Fruit fly (Drosophila melanogaster) whole organism, pupa: ENCODE measurements around the gene Nadsyn.

ENCODE experiments used
- CG10348 ChIP-seq: fragments of 200-800 bp; sonication (Bioruptor generic); IDR thresholded peaks from 2 replicates; pipeline ENCODE4 v1.3.6; 2022; ENCODE audit warnings: missing biosample characterization, missing genetic modification characterization
- CG12605 ChIP-seq: fragments of 200-800 bp; sonication (Bioruptor generic); IDR thresholded peaks from 2 replicates; pipeline ENCODE4 v1.3.6; 2022; ENCODE audit warnings: missing biosample characterization, missing genetic modification characterization
- CG13204 ChIP-seq: fragments of 200-800 bp; sonication (Bioruptor generic); optimal IDR thresholded peaks from 2 replicates; lab custom pipeline; 2018; ENCODE audit warnings: missing biosample characterization, mild to moderate bottlenecking, missing genetic modification characterization, moderate library complexity
- CG14655 ChIP-seq: fragments of 200-800 bp; sonication (Bioruptor generic); optimal IDR thresholded peaks from 3 replicates; lab custom pipeline; 2017; ENCODE audit warnings: mild to moderate bottlenecking, missing biosample characterization, missing genetic modification reagents, missing genetic modification characterization
- CG15710 ChIP-seq: fragments of 200-800 bp; sonication (Bioruptor generic); optimal IDR thresholded peaks from 2 replicates; lab custom pipeline; 2018; ENCODE audit warnings: missing biosample characterization, mild to moderate bottlenecking, missing genetic modification characterization, moderate library complexity
- CG17806 ChIP-seq: fragments of 200-800 bp; sonication (Bioruptor generic); optimal IDR thresholded peaks from 2 replicates; lab custom pipeline; 2018; ENCODE audit warnings: missing biosample characterization, mild to moderate bottlenecking, missing genetic modification characterization, moderate library complexity
- CG32121 ChIP-seq: fragments of 200-800 bp; sonication (Bioruptor generic); IDR thresholded peaks from 2 replicates; pipeline ENCODE4 v1.3.6; 2022; ENCODE audit warnings: missing biosample characterization, missing genetic modification characterization
- CG34367 ChIP-seq: fragments of 200-800 bp; sonication (Bioruptor generic); optimal IDR thresholded peaks from 2 replicates; lab custom pipeline; 2018; ENCODE audit warnings: missing biosample characterization, mild to moderate bottlenecking, missing genetic modification characterization
- CG4496 ChIP-seq: fragments of 200-800 bp; sonication (Bioruptor generic); IDR thresholded peaks from 3 replicates; pipeline ENCODE4 v1.3.6; 2022; ENCODE audit warnings: missing biosample characterization, missing genetic modification characterization
- CG8159 ChIP-seq: fragments of 200-800 bp; sonication (Bioruptor generic); optimal IDR thresholded peaks from 3 replicates; lab custom pipeline; 2018; ENCODE audit warnings: missing biosample characterization, mild to moderate bottlenecking, missing genetic modification characterization, moderate library complexity
- CG8301 ChIP-seq: fragments of 200-800 bp; sonication (Bioruptor generic); optimal IDR thresholded peaks from 2 replicates; lab custom pipeline; 2018; ENCODE audit warnings: missing biosample characterization, mild to moderate bottlenecking, missing genetic modification characterization
- CG9948 ChIP-seq: fragments of 200-800 bp; sonication (Bioruptor generic); optimal IDR thresholded peaks from 2 replicates; lab custom pipeline; 2018; ENCODE audit warnings: missing biosample characterization, mild to moderate bottlenecking, missing genetic modification characterization, moderate library complexity
- D1 ChIP-seq: fragments of 200-800 bp; sonication (Bioruptor generic); optimal IDR thresholded peaks from 2 replicates; lab custom pipeline; 2018; ENCODE audit warnings: missing biosample characterization, mild to moderate bottlenecking, missing genetic modification characterization, moderate library complexity
- EcR ChIP-seq: fragments of 200-800 bp; sonication (Bioruptor generic); optimal IDR thresholded peaks from 3 replicates; lab custom pipeline; 2019; ENCODE audit warnings: missing biosample characterization, missing genetic modification characterization, mild to moderate bottlenecking, moderate library complexity, missing genetic modification reagents
- Ets98B ChIP-seq: fragments of 200-800 bp; sonication (Bioruptor generic); IDR thresholded peaks from 2 replicates; pipeline ENCODE4 v1.3.6; 2022; ENCODE audit warnings: missing biosample characterization, missing genetic modification characterization
- Pif1A ChIP-seq: fragments of 200-800 bp; sonication (Bioruptor generic); optimal IDR thresholded peaks from 3 replicates; lab custom pipeline; 2016; ENCODE audit warnings: missing biosample characterization, missing genetic modification characterization
- Pif1B ChIP-seq: fragments of 200-800 bp; sonication (Bioruptor generic); optimal IDR thresholded peaks from 3 replicates; lab custom pipeline; 2016; ENCODE audit warnings: missing biosample characterization, missing genetic modification characterization
- Snoo ChIP-seq: fragments of 200-800 bp; sonication (Bioruptor generic); optimal IDR thresholded peaks from 3 replicates; lab custom pipeline; 2017; ENCODE audit warnings: missing biosample characterization, mild to moderate bottlenecking, missing genetic modification characterization, inconsistent platforms
- fd96Ca ChIP-seq: fragments of 200-800 bp; sonication (Bioruptor generic); IDR thresholded peaks from 3 replicates; pipeline ENCODE4 v1.3.6; 2022; ENCODE audit warnings: missing biosample characterization, missing genetic modification characterization
- gl ChIP-seq: fragments of 200-800 bp; sonication (Bioruptor generic); optimal IDR thresholded peaks from 2 replicates; lab custom pipeline; 2018; ENCODE audit warnings: missing biosample characterization, mild to moderate bottlenecking, missing genetic modification characterization
- rn ChIP-seq: fragments of 200-800 bp; sonication (Bioruptor generic); IDR thresholded peaks from 2 replicates; pipeline ENCODE4 v1.3.6; 2022; ENCODE audit warnings: missing biosample characterization, missing genetic modification characterization

Nadsyn gene

DNA sequence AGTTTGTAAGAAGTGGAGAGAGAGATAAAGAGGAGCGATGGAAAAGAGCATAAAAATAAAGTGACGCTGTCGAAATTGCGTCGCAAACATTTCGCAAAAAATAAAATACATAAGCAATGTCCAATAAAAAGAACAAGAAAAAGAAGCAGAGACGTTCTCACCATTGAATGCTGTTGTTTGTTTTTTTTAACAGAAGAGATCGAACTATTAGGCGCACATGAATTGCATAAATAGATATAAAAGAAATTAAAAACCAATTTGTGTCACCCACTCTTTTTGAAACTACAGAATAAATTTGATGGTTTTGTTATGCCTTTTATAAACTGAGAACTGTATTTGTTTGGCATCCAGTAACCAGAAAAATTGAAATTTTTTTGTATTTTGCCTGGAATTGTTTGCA is 35.7 kb upstream of the Nadsyn start:
- no peak for TF ChIP-seq CG13204 (GFP tag; lab: Kevin White, UChicago)
- TF ChIP-seq Snoo (tag; lab: Kevin White, UChicago) = no peak
- TF ChIP-seq fd96Ca (GFP tag; lab: Robert Waterston, UW) = no peak
- no peak for TF ChIP-seq CG32121 (GFP tag; lab: Robert Waterston, UW)
- no peak for TF ChIP-seq CG8159 (tag; lab: Kevin White, UChicago)
- TF ChIP-seq CG9948 (tag; lab: Kevin White, UChicago) = no peak
- TF ChIP-seq CG15710 (tag; lab: Kevin White, UChicago) = no peak
- no peak for TF ChIP-seq CG14655
- no peak for TF ChIP-seq CG8301 (tag; lab: Kevin White, UChicago)

DNA sequence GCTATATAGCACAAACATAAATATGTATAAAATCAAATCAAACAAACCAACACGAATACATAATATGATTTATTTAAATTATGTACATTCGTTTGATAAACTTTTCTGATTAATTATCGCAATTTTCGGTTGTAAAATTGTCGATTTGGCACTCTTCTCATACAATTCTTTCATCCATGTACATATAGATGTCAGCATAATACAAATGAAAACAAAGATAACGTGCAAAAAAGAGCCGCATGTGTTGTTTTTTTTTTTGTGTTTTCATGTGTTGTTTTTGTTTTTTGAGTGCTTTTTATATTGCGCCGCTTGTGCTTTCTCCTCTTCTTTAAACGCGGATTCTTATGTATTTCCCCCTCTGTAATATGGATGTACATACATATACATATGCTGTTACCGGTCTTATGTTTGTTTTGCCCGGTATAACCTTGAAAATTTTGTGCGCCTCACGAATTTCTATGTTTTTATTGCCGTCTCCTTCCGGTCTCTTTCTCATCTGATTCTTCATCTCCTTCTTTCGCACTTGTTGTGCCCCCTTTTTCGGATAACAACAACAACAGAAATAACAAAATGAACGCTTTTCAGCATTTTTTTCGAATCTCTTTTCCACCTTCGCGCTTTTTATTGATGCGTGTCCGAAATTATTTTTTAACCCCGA is 35.1 kb upstream of the Nadsyn start:
- TF ChIP-seq Pif1A (GFP tag; lab: Kevin White, UChicago) = peak; percentile 2
- TF ChIP-seq CG9948 (tag; lab: Kevin White, UChicago) = no peak

DNA sequence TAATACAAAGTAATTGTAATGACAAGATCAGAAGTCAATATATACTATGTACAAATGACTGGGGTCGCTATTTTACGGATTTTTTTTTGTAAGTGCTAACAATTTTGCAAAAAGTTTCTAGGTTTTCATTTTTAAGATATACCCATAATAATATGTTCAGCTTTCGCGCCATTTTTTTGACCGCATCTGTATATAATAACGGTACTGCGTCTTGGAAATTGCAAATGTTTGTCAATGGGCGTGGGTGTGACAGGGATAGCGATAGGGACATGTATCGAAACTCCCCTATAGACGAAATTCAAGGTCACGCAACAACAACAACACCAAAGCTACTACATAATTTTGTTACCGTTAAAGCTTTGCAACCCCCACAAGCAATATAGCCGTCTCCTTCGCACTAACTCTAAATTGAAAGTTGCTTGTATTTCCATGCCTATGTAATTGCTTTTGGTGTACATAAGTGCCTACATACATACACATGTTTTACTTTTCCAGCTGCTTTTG is 34.5 kb upstream of the Nadsyn start:
- TF ChIP-seq CG9948 (tag; lab: Kevin White, UChicago) (no peak), CG32121 (GFP tag; lab: Robert Waterston, UW) (no peak), Pif1A (GFP tag; lab: Kevin White, UChicago) (no peak), CG12605 (no peak), EcR (GFP tag; lab: Kevin White, UChicago) (no peak), CG4496 (no peak), fd96Ca (GFP tag; lab: Robert Waterston, UW) (no peak)

DNA sequence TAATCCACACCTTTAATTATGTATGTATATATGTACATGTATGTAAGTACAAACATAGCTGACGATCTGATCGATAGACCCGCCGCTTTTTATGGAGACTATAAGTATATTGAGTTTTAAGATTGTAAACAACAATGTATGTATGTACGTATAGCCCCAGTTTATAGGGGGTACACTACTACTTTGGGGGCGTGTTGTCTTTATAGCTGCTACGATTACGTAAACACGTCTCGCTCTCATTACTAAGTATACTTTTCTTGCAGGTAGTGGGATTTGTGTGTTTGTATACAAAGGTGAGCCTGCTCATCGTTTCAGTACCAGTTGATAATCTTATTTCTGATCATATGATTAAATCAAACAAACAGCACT is 31.8 kb upstream of the Nadsyn start:
- TF ChIP-seq CG12605 = no peak
- 0 out of 2 replicates have a peak, but pooled peaks have one; percentile 18 for TF ChIP-seq Ets98B
- TF ChIP-seq Pif1A (GFP tag; lab: Kevin White, UChicago) = no peak
- TF ChIP-seq, all 21 proteins: peak for 1

DNA sequence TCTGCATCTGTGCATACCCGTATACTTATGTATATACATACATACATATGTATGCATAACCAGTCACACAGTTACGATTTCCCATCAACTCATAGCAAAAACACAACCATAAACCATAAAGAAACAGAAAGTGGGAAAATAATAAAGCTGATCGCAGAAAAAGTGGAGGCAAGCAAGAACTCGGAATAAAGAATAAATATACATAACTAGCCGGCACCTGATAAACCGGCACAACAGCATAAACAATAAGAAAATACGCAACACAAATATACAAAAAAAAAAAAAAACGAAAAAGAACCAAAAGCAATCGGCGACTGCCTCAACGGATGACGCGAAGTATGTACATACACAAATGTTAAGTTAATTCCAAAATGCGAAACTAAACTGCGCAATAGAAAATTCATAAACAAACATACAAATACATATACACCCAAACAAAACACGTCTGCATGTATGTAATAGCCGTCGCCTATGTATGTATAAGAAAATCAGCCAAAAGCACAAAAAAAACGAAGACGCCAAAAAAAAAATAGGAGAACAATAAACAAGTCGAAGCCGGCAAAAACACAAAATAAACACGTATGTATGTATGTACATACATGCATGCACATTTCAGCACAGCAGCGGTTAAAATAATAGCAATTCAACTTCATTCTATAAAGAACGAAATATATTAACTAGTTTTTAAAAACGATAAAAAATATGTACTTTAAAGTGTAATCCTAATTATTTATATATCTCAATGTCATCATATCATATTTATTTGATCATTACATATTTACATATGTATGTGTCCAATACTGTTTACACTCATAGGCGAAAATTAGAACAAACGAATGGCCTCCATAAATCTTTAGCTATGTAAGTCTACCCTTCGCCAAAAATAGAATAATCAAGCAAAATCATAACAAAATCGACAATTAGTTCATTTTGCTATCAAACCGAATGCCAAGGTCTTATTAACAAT is 31.1 kb upstream of the Nadsyn start:
- TF ChIP-seq EcR (GFP tag; lab: Kevin White, UChicago) (no peak), Ets98B (peak; percentile 52; the same call in 1 of the 2 replicates), CG9948 (tag; lab: Kevin White, UChicago) (no peak), CG12605 (peak; percentile 40; the same call in 1 of the 2 replicates), CG8159 (tag; lab: Kevin White, UChicago) (peak; percentile 29), CG15710 (tag; lab: Kevin White, UChicago) (peak; percentile 34), CG8301 (tag; lab: Kevin White, UChicago) (peak; percentile 51), rn (no peak), D1 (tag; lab: Kevin White, UChicago) (peak; percentile 29), CG4496 (peak; percentile 58), CG13204 (GFP tag; lab: Kevin White, UChicago) (no peak), CG14655 (peak; percentile 54), Pif1A (GFP tag; lab: Kevin White, UChicago) (peak; percentile 36), Snoo (tag; lab: Kevin White, UChicago) (peak; percentile 1), fd96Ca (GFP tag; lab: Robert Waterston, UW) (peak; percentile 68), CG32121 (GFP tag; lab: Robert Waterston, UW) (peak; percentile 44)

DNA sequence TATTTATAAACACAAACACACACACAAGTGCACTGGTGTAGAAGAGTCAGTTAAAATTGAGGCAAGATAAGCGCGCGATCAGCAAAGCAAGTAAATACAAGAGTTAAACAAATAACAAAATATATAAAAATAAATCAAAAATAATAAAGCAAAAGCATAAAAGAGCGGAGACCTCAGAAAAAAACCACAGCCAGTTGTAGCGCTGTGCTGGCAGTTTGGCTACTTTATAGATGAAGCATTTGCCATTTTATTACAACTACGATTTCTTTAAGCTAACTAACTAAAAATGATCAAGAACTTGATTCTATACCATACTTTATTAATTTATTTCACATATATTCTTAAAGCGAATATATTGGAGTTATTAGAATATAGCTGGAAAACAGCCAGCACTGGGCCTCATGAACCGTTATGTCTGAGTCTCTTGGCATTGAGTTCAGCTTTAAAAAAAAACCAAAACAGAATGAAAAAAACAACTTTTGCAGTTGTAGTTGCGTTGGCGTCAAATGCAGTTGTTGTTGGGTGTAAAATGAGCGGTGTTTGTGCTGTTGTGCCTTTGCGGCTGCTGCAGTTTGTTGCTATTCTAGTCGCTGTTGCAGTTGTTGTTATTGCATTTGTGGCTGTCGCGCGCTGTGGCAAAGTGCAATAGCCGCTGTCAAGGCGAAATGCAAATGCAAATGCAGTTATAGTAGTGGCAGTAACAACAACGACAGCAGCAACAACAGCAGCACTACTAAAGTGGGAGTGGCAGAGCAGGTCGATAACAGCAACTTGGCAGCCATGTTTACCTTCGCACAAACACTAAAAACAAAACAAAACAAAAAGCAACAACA is 29.8 kb upstream of the Nadsyn start:
- no peak for TF ChIP-seq gl
- TF ChIP-seq CG13204 (GFP tag; lab: Kevin White, UChicago) = no peak
- no peak; the same call in 1 of the 3 replicates for TF ChIP-seq fd96Ca (GFP tag; lab: Robert Waterston, UW)
- peak; percentile 42 for TF ChIP-seq CG17806 (tag; lab: Kevin White, UChicago)
- TF ChIP-seq CG14655 = peak; percentile 81
- peak; percentile 51 for TF ChIP-seq CG15710 (tag; lab: Kevin White, UChicago)
- TF ChIP-seq Pif1B (GFP tag; lab: Kevin White, UChicago) = peak; percentile 58
- peak; percentile 61 for TF ChIP-seq CG8301 (tag; lab: Kevin White, UChicago)
- TF ChIP-seq EcR (GFP tag; lab: Kevin White, UChicago) = peak; percentile 91
- TF ChIP-seq CG10348 (GFP tag; lab: Robert Waterston, UW) = no peak
- TF ChIP-seq CG32121 (GFP tag; lab: Robert Waterston, UW) = peak; percentile 66
- peak; percentile 30 for TF ChIP-seq CG9948 (tag; lab: Kevin White, UChicago)
- TF ChIP-seq CG8159 (tag; lab: Kevin White, UChicago) = no peak
- peak; percentile 33 for TF ChIP-seq CG34367 (tag; lab: Kevin White, UChicago)
- no peak for TF ChIP-seq rn
- TF ChIP-seq Ets98B = peak; percentile 22
- peak; percentile 68 for TF ChIP-seq CG4496
- peak; percentile 67 for TF ChIP-seq Pif1A (GFP tag; lab: Kevin White, UChicago)
- no peak for TF ChIP-seq D1 (tag; lab: Kevin White, UChicago)
- peak; percentile 20; the same call in 1 of the 2 replicates for TF ChIP-seq CG12605
- TF ChIP-seq Snoo (tag; lab: Kevin White, UChicago) = no peak
